Worm (Caenorhabditis elegans) whole organism, L4 larva: ENCODE data around the gene isy-1.

ENCODE experiments used
- F26F4.8 ChIP-seq: fragments of 200-800 bp; sonication (Bioruptor generic); conservative IDR thresholded peaks from 2 replicates; pipeline ENCODE4 v1.3.6; 2022; ENCODE audit warnings: missing genetic modification characterization, missing compliant biosample characterization
- aly-2 ChIP-seq: sonication (generic microtip); optimal IDR thresholded peaks from 2 replicates; lab custom pipeline; 2018; ENCODE audit warnings: missing biosample characterization, missing genetic modification characterization
- ceh-82 ChIP-seq: sonication (generic microtip); optimal IDR thresholded peaks from 2 replicates; lab custom pipeline; 2017; ENCODE audit warnings: missing biosample characterization, missing genetic modification characterization
- ces-1 ChIP-seq: fragments of 150-350 bp; sonication (generic microtip); optimal IDR thresholded peaks from 4 replicates; lab custom pipeline; 2014; ENCODE audit warnings: missing biosample characterization, missing genetic modification reagents, missing genetic modification characterization
- dpl-1 ChIP-seq: fragments of 150-350 bp; optimal IDR thresholded peaks from 2 replicates; lab custom pipeline; 2014; ENCODE audit warnings: missing biosample characterization, missing genetic modification reagents, missing genetic modification characterization
- fkh-10 ChIP-seq: fragments of 150-350 bp; optimal IDR thresholded peaks from 2 replicates; lab custom pipeline; 2014; ENCODE audit warnings: missing biosample characterization, missing genetic modification reagents, missing genetic modification characterization
- fos-1 ChIP-seq: fragments of 150-350 bp; optimal IDR thresholded peaks from 2 replicates; lab custom pipeline; 2014; ENCODE audit warnings: missing biosample characterization, missing genetic modification characterization
- lin-13 ChIP-seq: fragments of 150-350 bp; optimal IDR thresholded peaks from 2 replicates; lab custom pipeline; 2014; ENCODE audit warnings: missing biosample characterization, missing genetic modification reagents, missing genetic modification characterization
- pha-4 ChIP-seq, 2 experiments: fragments of 150-350 bp in 1 of 2; fragments of 200-800 bp in 1 of 2; sonication (Bioruptor generic) in 1 of 2; IDR thresholded peaks in 1 of 2; optimal IDR thresholded peaks in 1 of 2; 2 replicates each; pipeline versions ENCODE4 v1.3.6 to Lab custom; 2014 to 2022; ENCODE audit warnings: missing genetic modification characterization in 2 of 2, missing genetic modification reagents in 2 of 2, missing biosample characterization in 1 of 2, missing compliant biosample characterization in 1 of 2
- skn-1 ChIP-seq: fragments of 150-350 bp; optimal IDR thresholded peaks from 2 replicates; lab custom pipeline; 2014; ENCODE audit warnings: missing biosample characterization, missing genetic modification characterization
- unc-39 ChIP-seq: sonication (generic microtip); optimal IDR thresholded peaks from 2 replicates; lab custom pipeline; 2017; ENCODE audit warnings: missing biosample characterization, missing genetic modification characterization
- ztf-7 ChIP-seq: fragments of 150-350 bp; optimal IDR thresholded peaks from 2 replicates; lab custom pipeline; 2014; ENCODE audit warnings: missing biosample characterization, missing genetic modification characterization

DNA sequence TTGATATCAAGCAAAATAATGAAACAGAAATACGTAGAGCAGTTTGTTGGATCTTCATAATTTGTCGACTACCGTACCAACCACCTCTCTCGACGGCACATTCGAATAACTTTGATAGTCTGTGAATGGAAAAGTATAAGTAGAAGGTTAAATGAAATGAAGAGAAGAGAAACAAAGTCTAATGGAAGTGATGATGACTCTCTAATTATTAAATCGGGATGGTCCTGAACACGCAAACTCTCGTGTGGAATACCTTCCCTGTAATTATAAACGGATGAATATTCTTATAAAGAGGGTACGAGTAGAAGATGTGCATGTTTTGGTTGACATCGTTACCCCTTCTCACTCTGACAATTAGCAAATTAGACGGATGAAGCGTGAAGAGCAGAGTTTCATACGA lies 22.3 kb upstream of the isy-1 start, which contains the start of the genes C13G3.12 and hot-6:
- TF ChIP-seq lin-13 (GFP tag; lab: Kevin White, UChicago) (no peak), unc-39 (tag; lab: Kevin White, UChicago) (no peak), dpl-1 (no peak), ces-1 (GFP tag; lab: Kevin White, UChicago) (no peak), aly-2 (tag; lab: Kevin White, UChicago) (no peak), skn-1 (tag; lab: Kevin White, UChicago) (no peak), F26F4.8 (GFP tag; lab: Robert Waterston, UW) (no peak), ztf-7 (tag; lab: Kevin White, UChicago) (no peak), ceh-82 (no peak), fkh-10 (GFP tag; lab: Kevin White, UChicago) (no peak), pha-4 (GFP tag; IDR thresholded peaks at IDR 0.05; lab: Robert Waterston, UW) (no peak), pha-4 (tag; optimal IDR thresholded peaks at IDR 0.05; lab: Kevin White, UChicago) (no peak), fos-1 (tag; lab: Kevin White, UChicago) (no peak)
